Fruit fly (Drosophila melanogaster): ENCODE results near the gene CG4598.

The CG4598 gene

dm6 chr2L:9893183-9893582 lies 25.2 kb upstream of the CG4598 start, which contains the start of gene mtDNA-helicase (continued):
- TF ChIP-seq CG2116 (GFP tag; optimal IDR thresholded peaks at IDR 0.05) (peak; percentile 94), dan (GFP tag; IDR thresholded peaks at IDR 0.05) (no peak), CG8359 (GFP tag; optimal IDR thresholded peaks at IDR 0.05; ENCODE audit: borderline replicate concordance) (no peak), CG18011 (GFP tag; optimal IDR thresholded peaks at IDR 0.05) (no peak), CG10267 (tag; optimal IDR thresholded peaks at IDR 0.05) (peak; percentile 9), CG6254 (GFP tag; optimal IDR thresholded peaks at IDR 0.05) (no peak), CG11247 (GFP tag; IDR thresholded peaks at IDR 0.05) (no peak), pan (optimal IDR thresholded peaks at IDR 0.05) (no peak), pan (GFP tag; optimal IDR thresholded peaks at IDR 0.05 in 1 of 2, IDR thresholded peaks at IDR 0.05 in 1 of 2) (no peak), Nf-YB (GFP tag; optimal IDR thresholded peaks at IDR 0.05) (no peak), CG6791 (GFP tag; IDR thresholded peaks at IDR 0.05; ENCODE audit: partially characterized antibody) (peak; percentile 62; the same call in 1 of the 3 replicates), Dad (GFP tag; optimal IDR thresholded peaks at IDR 0.05) (no peak), CG4854 (GFP tag; optimal IDR thresholded peaks at IDR 0.05) (no peak), crol (GFP tag; IDR thresholded peaks at IDR 0.05) (no peak), wor (GFP tag; IDR thresholded peaks at IDR 0.05) (no peak), CG16863 (GFP tag; optimal IDR thresholded peaks at IDR 0.05) (no peak), gro (GFP tag; optimal IDR thresholded peaks at IDR 0.05) (no peak), tgo (GFP tag; IDR thresholded peaks at IDR 0.05) (no peak), Bteb2 (GFP tag; optimal IDR thresholded peaks at IDR 0.05) (no peak), CrebB (tag; optimal IDR thresholded peaks at IDR 0.05) (no peak), CG11695 (GFP tag; IDR thresholded peaks at IDR 0.05) (no peak), Lhr (GFP tag; optimal IDR thresholded peaks at IDR 0.05) (no peak), CG8924 (tag; optimal IDR thresholded peaks at IDR 0.05) (no peak), usp (GFP tag; optimal IDR thresholded peaks at IDR 0.05) (no peak), Aef1 (GFP tag; IDR thresholded peaks at IDR 0.05) (no peak), CG15011 (GFP tag; optimal IDR thresholded peaks at IDR 0.05) (no peak), Dp (GFP tag; optimal IDR thresholded peaks at IDR 0.05) (peak; percentile 86), lov (optimal IDR thresholded peaks at IDR 0.05) (no peak), lov (GFP tag; IDR thresholded peaks at IDR 0.05) (no peak), Sox100B (GFP tag; optimal IDR thresholded peaks at IDR 0.05) (no peak), CG7987 (GFP tag; optimal IDR thresholded peaks at IDR 0.05) (no peak), CG12744 (GFP tag; optimal IDR thresholded peaks at IDR 0.05) (no peak), Hr3 (GFP tag; optimal IDR thresholded peaks at IDR 0.05) (no peak), CG30431 (GFP tag; optimal IDR thresholded peaks at IDR 0.05) (no peak), wdn (GFP tag; IDR thresholded peaks at IDR 0.05) (no peak), insv (GFP tag; optimal IDR thresholded peaks at IDR 0.05) (no peak), HLH4C (GFP tag; IDR thresholded peaks at IDR 0.05; ENCODE audit: partially characterized antibody) (peak; percentile 59), CG2678 (tag; optimal IDR thresholded peaks at IDR 0.05) (no peak), CG43689 (GFP tag; IDR thresholded peaks at IDR 0.05) (no peak), CG4282 (GFP tag; optimal IDR thresholded peaks at IDR 0.05) (no peak), CG7928 (GFP tag; optimal IDR thresholded peaks at IDR 0.05) (no peak), CG8765 (GFP tag; IDR thresholded peaks at IDR 0.05) (no peak), slbo (GFP tag; IDR thresholded peaks at IDR 0.05) (no peak), ind (GFP tag; optimal IDR thresholded peaks at IDR 0.05) (no peak), Sin3A (optimal IDR thresholded peaks at IDR 0.05) (peak; percentile 12), danr (GFP tag; IDR thresholded peaks at IDR 0.05) (no peak), Camta (GFP tag; optimal IDR thresholded peaks at IDR 0.05) (no peak), ken (GFP tag; IDR thresholded peaks at IDR 0.05) (no peak), Jarid2 (GFP tag; optimal IDR thresholded peaks at IDR 0.05) (no peak), twi (tag; optimal IDR thresholded peaks at IDR 0.05) (no peak), NC2β (GFP tag; optimal IDR thresholded peaks at IDR 0.05) (no peak), CG15269 (tag; optimal IDR thresholded peaks at IDR 0.05) (no peak), cato (GFP tag; optimal IDR thresholded peaks at IDR 0.05; ENCODE audit: borderline replicate concordance) (no peak)

Data from whole organism, embryonic.